Fruit fly (Drosophila melanogaster): ENCODE data around the gene mnb.

Gene mnb

DNA sequence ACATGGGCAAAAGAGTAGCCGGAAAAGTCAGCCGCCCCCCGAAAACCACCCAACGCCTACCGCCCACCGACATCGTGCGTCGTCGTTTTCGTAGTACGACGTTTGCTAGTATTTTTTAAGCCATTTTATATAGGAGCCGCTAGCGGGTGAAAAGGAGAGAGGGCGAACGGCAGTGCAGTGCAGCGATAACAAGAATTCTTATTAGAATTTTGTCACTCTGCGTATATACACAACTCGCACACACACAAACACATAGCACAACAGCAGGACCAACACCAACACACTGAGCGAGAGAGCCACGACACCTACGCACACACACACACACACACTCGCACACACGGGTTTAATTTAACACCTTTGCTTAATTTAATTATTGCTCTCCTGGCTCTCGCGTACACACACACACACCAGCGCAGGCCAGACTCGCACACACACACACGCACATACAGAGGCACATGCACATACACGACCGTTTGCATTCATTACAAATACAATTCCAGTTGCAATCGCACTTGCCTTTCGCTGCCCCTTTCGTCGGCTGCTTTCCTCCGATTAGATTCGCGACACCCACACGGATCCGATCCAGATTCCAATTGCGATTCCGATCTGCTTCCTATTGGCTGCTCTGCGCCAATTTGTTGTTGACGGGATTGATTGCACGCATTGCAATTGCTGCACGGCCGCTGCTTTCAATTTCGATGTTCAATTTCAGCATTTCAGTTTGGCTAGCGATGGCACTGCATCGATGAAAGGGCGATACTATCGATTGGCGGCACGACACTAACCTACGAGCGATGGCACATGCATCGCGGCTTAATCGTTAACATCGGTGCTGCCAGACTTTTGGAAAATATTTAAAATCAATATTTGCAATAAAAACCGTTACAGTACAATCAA lies 60.0 kb downstream of the mnb start, which contains the start of gene Socs16D (continued):
- TF ChIP-seq HmgZ (tag; optimal IDR thresholded peaks at IDR 0.05), result peak; percentile 72
- TF ChIP-seq Nf-YB (GFP tag; optimal IDR thresholded peaks at IDR 0.05), result peak; percentile 10
- TF ChIP-seq CG17829 (tag; optimal IDR thresholded peaks at IDR 0.05), result peak; percentile 28
- peak; percentile 52 for TF ChIP-seq Dek (tag; optimal IDR thresholded peaks at IDR 0.05)
- TF ChIP-seq Rx (GFP tag; IDR thresholded peaks at IDR 0.05), result no peak
- TF ChIP-seq ham (GFP tag; IDR thresholded peaks at IDR 0.05), result no peak
- TF ChIP-seq cg (GFP tag; optimal IDR thresholded peaks at IDR 0.05), result peak; percentile 100
- TF ChIP-seq CG6791 (GFP tag; IDR thresholded peaks at IDR 0.05; ENCODE audit: partially characterized antibody), result peak; percentile 98
- TF ChIP-seq hkb (optimal IDR thresholded peaks at IDR 0.05), result no peak
- TF ChIP-seq hkb (GFP tag; IDR thresholded peaks at IDR 0.05), result peak; percentile 17; the same call in 1 of the 2 replicates
- TF ChIP-seq CG17359 (tag; optimal IDR thresholded peaks at IDR 0.05), result no peak
- no peak for TF ChIP-seq Bdp1 (GFP tag; optimal IDR thresholded peaks at IDR 0.05)
- TF ChIP-seq sna (GFP tag; IDR thresholded peaks at IDR 0.05; ENCODE audit: partially characterized antibody), result peak; percentile 95
- TF ChIP-seq CG9215 (GFP tag; IDR thresholded peaks at IDR 0.05), result no peak
- TF ChIP-seq CG10209 (GFP tag; optimal IDR thresholded peaks at IDR 0.05), result no peak
- TF ChIP-seq Ssrp (tag; optimal IDR thresholded peaks at IDR 0.05), result no peak
- peak; percentile 17 to 61 for TF ChIP-seq Pdp1 (GFP tag; optimal IDR thresholded peaks at IDR 0.05)
- TF ChIP-seq shn (GFP tag; optimal IDR thresholded peaks at IDR 0.05), result no peak
- TF ChIP-seq CG9817 (tag; optimal IDR thresholded peaks at IDR 0.05), result peak; percentile 27
- peak; percentile 47 for TF ChIP-seq phol (tag; optimal IDR thresholded peaks at IDR 0.05)
- peak; percentile 42 for TF ChIP-seq HmgD (GFP tag; optimal IDR thresholded peaks at IDR 0.05)
- TF ChIP-seq CG10543 (GFP tag; optimal IDR thresholded peaks at IDR 0.05), result no peak
- TF ChIP-seq CG30020 (tag; optimal IDR thresholded peaks at IDR 0.05), result peak; percentile 15
- TF ChIP-seq MTF-1 (GFP tag; optimal IDR thresholded peaks at IDR 0.05; ENCODE audit: borderline replicate concordance), result peak; percentile 31

- no peak for TF ChIP-seq ash1 (GFP tag; optimal IDR thresholded peaks at IDR 0.05)
- no peak for TF ChIP-seq Dp (GFP tag; optimal IDR thresholded peaks at IDR 0.05)
- peak; percentile 13 for TF ChIP-seq CG17385 (GFP tag; optimal IDR thresholded peaks at IDR 0.05)
- TF ChIP-seq mirr (GFP tag; optimal IDR thresholded peaks at IDR 0.05), result peak; percentile 66
- TF ChIP-seq NC2α (GFP tag; optimal IDR thresholded peaks at IDR 0.05), result no peak
- TF ChIP-seq HmgD (GFP tag; optimal IDR thresholded peaks at IDR 0.05), result no peak
- TF ChIP-seq mam (GFP tag; optimal IDR thresholded peaks at IDR 0.05), result no peak
- no peak for TF ChIP-seq disco-r (GFP tag; optimal IDR thresholded peaks at IDR 0.05)
- TF ChIP-seq crol (GFP tag; IDR thresholded peaks at IDR 0.05), result peak; percentile 94
- TF ChIP-seq CG18599 (GFP tag; optimal IDR thresholded peaks at IDR 0.05), result no peak
- TF ChIP-seq CG14710 (tag; optimal IDR thresholded peaks at IDR 0.05), result no peak
- no peak for TF ChIP-seq pnt (GFP tag; optimal IDR thresholded peaks at IDR 0.05)
- TF ChIP-seq gce (GFP tag; IDR thresholded peaks at IDR 0.05), result no peak
- no peak for TF ChIP-seq sim (GFP tag; IDR thresholded peaks at IDR 0.05)
- no peak for TF ChIP-seq CkIIα-i1 (GFP tag; IDR thresholded peaks at IDR 0.05)
- TF ChIP-seq ara (GFP tag; IDR thresholded peaks at IDR 0.05), result no peak
- TF ChIP-seq CG7271 (tag; optimal IDR thresholded peaks at IDR 0.05), result no peak
- peak; percentile 16; the same call in 1 of the 2 replicates for TF ChIP-seq Scr (GFP tag; IDR thresholded peaks at IDR 0.05; ENCODE audit: partially characterized antibody)
- peak; percentile 16 for TF ChIP-seq HmgZ (tag; optimal IDR thresholded peaks at IDR 0.05)
- TF ChIP-seq mld (GFP tag; IDR thresholded peaks at IDR 0.05; ENCODE audit: partially characterized antibody), result no peak
- TF ChIP-seq CG16813 (GFP tag; IDR thresholded peaks at IDR 0.05; ENCODE audit: partially characterized antibody), result no peak
- no peak for TF ChIP-seq Bgb (GFP tag; IDR thresholded peaks at IDR 0.05; ENCODE audit: partially characterized antibody)
- no peak for TF ChIP-seq gsb (GFP tag; IDR thresholded peaks at IDR 0.05)
- TF ChIP-seq CG13624 (GFP tag; optimal IDR thresholded peaks at IDR 0.05), result no peak
- TF ChIP-seq CG6254 (GFP tag; optimal IDR thresholded peaks at IDR 0.05), result no peak
- TF ChIP-seq CG8089 (GFP tag; optimal IDR thresholded peaks at IDR 0.05), result no peak
Measured at dm6 chrX:17821466-17821865, 65.6 kb downstream of the mnb start.

Measured in whole organism, embryonic.